Worm (Caenorhabditis elegans) whole organism, early embryonic: ENCODE results near the gene F29G9.1.

Experiments used
- F13C5.2 ChIP-seq: sonication (generic microtip); optimal IDR thresholded peaks from 2 replicates; lab custom pipeline; 2017; ENCODE audit warnings: mild to moderate bottlenecking, missing genetic modification characterization, inconsistent platforms, missing compliant biosample characterization
- aly-1 ChIP-seq: sonication (generic microtip); optimal IDR thresholded peaks from 2 replicates; lab custom pipeline; 2016; ENCODE audit warnings: missing genetic modification characterization, missing compliant biosample characterization
- ama-1 ChIP-seq: fragments of 150-350 bp; optimal IDR thresholded peaks from 2 replicates; lab custom pipeline; 2014
- ceh-13 ChIP-seq: fragments of 200-800 bp; sonication (Bioruptor generic); optimal IDR thresholded peaks from 2 replicates; lab custom pipeline; 2018; ENCODE audit warnings: mild to moderate bottlenecking, missing genetic modification characterization, missing compliant biosample characterization
- ceh-36 ChIP-seq: sonication (generic microtip); optimal IDR thresholded peaks from 2 replicates; lab custom pipeline; 2016; ENCODE audit warnings: missing genetic modification characterization, inconsistent platforms, missing compliant biosample characterization
- ets-7 ChIP-seq: sonication (generic microtip); optimal IDR thresholded peaks from 2 replicates; lab custom pipeline; 2016; ENCODE audit warnings: missing genotype, missing genetic modification characterization, missing compliant biosample characterization
- hmbx-1 ChIP-seq: sonication (generic microtip); optimal IDR thresholded peaks from 2 replicates; lab custom pipeline; 2016; ENCODE audit warnings: mild to moderate bottlenecking, missing genetic modification characterization, missing compliant biosample characterization
- hmg-4 ChIP-seq: fragments of 200-800 bp; sonication (Bioruptor generic); optimal IDR thresholded peaks from 2 replicates; lab custom pipeline; 2018; ENCODE audit warnings: mild to moderate bottlenecking, missing genetic modification characterization, missing compliant biosample characterization
- hnd-1 ChIP-seq: sonication (generic microtip); optimal IDR thresholded peaks from 2 replicates; lab custom pipeline; 2016; ENCODE audit warnings: missing genetic modification characterization, missing compliant biosample characterization
- pes-1 ChIP-seq: fragments of 200-800 bp; sonication (Bioruptor generic); IDR thresholded peaks from 2 replicates; pipeline ENCODE4 v1.3.6; 2022; ENCODE audit warnings: missing genetic modification reagents, missing genetic modification characterization, missing compliant biosample characterization
- tbx-11 ChIP-seq: fragments of 200-800 bp; sonication (Bioruptor generic); IDR thresholded peaks from 2 replicates; pipeline ENCODE4 v1.3.6; 2022; ENCODE audit warnings: missing genetic modification characterization, missing compliant biosample characterization
- tbx-37 ChIP-seq: fragments of 200-800 bp; sonication (Bioruptor generic); conservative IDR thresholded peaks from 2 replicates; pipeline ENCODE4 v1.3.6; 2022; ENCODE audit warnings: missing genetic modification reagents, missing genetic modification characterization, missing compliant biosample characterization
- tra-4 ChIP-seq: sonication (generic microtip); optimal IDR thresholded peaks from 2 replicates; lab custom pipeline; 2017; ENCODE audit warnings: missing genetic modification characterization, missing compliant biosample characterization

- no peak for TF ChIP-seq pes-1 (GFP tag; lab: Robert Waterston, UW)
- TF ChIP-seq hnd-1 (tag; lab: Kevin White, UChicago) = no peak
- TF ChIP-seq ama-1 (lab: Kevin White, UChicago) = no peak
- no peak for TF ChIP-seq hmbx-1 (tag; lab: Kevin White, UChicago)
- no peak for TF ChIP-seq hmg-4
- TF ChIP-seq F13C5.2 (tag; lab: Kevin White, UChicago) = no peak
- no peak for TF ChIP-seq tbx-37 (GFP tag; lab: Robert Waterston, UW)
- TF ChIP-seq ceh-36 (tag; lab: Kevin White, UChicago) = no peak
- TF ChIP-seq aly-1 (tag; lab: Kevin White, UChicago) = no peak
- TF ChIP-seq tbx-11 (GFP tag; lab: Robert Waterston, UW) = no peak
- no peak for TF ChIP-seq tra-4 (tag; lab: Kevin White, UChicago)
- TF ChIP-seq ceh-13 (GFP tag; lab: Kevin White, UChicago) = no peak
- no peak for TF ChIP-seq ets-7
Observed at ce11 chrV:6015546-6016089, 23.3 kb upstream of the F29G9.1 start.
